Worm (Caenorhabditis elegans) whole organism, early embryonic: ENCODE data around the gene sfxn-2.

Experiments used
- B0310.2 ChIP-seq: sonication (generic microtip); optimal IDR thresholded peaks from 2 replicates; lab custom pipeline; 2016; ENCODE audit warnings: mild to moderate bottlenecking, missing genetic modification characterization, missing compliant biosample characterization
- F13C5.2 ChIP-seq: sonication (generic microtip); optimal IDR thresholded peaks from 2 replicates; lab custom pipeline; 2017; ENCODE audit warnings: mild to moderate bottlenecking, missing genetic modification characterization, inconsistent platforms, missing compliant biosample characterization
- aly-1 ChIP-seq: sonication (generic microtip); optimal IDR thresholded peaks from 2 replicates; lab custom pipeline; 2016; ENCODE audit warnings: missing genetic modification characterization, missing compliant biosample characterization
- ama-1 ChIP-seq: fragments of 150-350 bp; optimal IDR thresholded peaks from 2 replicates; lab custom pipeline; 2014
- ceh-36 ChIP-seq: sonication (generic microtip); optimal IDR thresholded peaks from 2 replicates; lab custom pipeline; 2016; ENCODE audit warnings: missing genetic modification characterization, inconsistent platforms, missing compliant biosample characterization
- ets-7 ChIP-seq: sonication (generic microtip); optimal IDR thresholded peaks from 2 replicates; lab custom pipeline; 2016; ENCODE audit warnings: missing genotype, missing genetic modification characterization, missing compliant biosample characterization
- flt-1 ChIP-seq: fragments of 200-800 bp; sonication (Bioruptor generic); IDR thresholded peaks from 2 replicates; pipeline ENCODE4 v1.3.6; 2022; ENCODE audit warnings: missing genetic modification characterization, missing compliant biosample characterization
- hmbx-1 ChIP-seq: sonication (generic microtip); optimal IDR thresholded peaks from 2 replicates; lab custom pipeline; 2016; ENCODE audit warnings: mild to moderate bottlenecking, missing genetic modification characterization, missing compliant biosample characterization
- tbx-11 ChIP-seq: fragments of 200-800 bp; sonication (Bioruptor generic); IDR thresholded peaks from 2 replicates; pipeline ENCODE4 v1.3.6; 2022; ENCODE audit warnings: missing genetic modification characterization, missing compliant biosample characterization
- tbx-37 ChIP-seq: fragments of 200-800 bp; sonication (Bioruptor generic); conservative IDR thresholded peaks from 2 replicates; pipeline ENCODE4 v1.3.6; 2022; ENCODE audit warnings: missing genetic modification reagents, missing genetic modification characterization, missing compliant biosample characterization

ce11 chrX:7988457-7988856 lies 30.4 kb upstream of the sfxn-2 start:
- TF ChIP-seq ama-1 (lab: Kevin White, UChicago) (no peak), F13C5.2 (tag; lab: Kevin White, UChicago) (no peak), ceh-36 (tag; lab: Kevin White, UChicago) (no peak), ets-7 (tag; lab: Kevin White, UChicago) (no peak), aly-1 (tag; lab: Kevin White, UChicago) (no peak), flt-1 (GFP tag; lab: Robert Waterston, UW) (no peak), tbx-37 (no peak), tbx-11 (no peak), B0310.2 (no peak), hmbx-1 (tag; lab: Kevin White, UChicago) (no peak)
